Fruit fly (Drosophila melanogaster): ENCODE results near the gene Cby.

The Cby gene

dm6 chr3R:21888696-21889602 is 21.1 kb downstream of the Cby start, which contains the start of gene CG43844:
TSS of gene CG43844 (plus strand) at chr3R:21889539.
- TF ChIP-seq tj (GFP tag; optimal IDR thresholded peaks at IDR 0.05) (no peak), cnc (optimal IDR thresholded peaks at IDR 0.05) (no peak), kay (GFP tag; ENCODE audit: borderline replicate concordance) (peak; percentile 93), toe (GFP tag; optimal IDR thresholded peaks at IDR 0.05) (no peak), bab1 (GFP tag; optimal IDR thresholded peaks at IDR 0.05) (peak; percentile 15), cic (GFP tag; optimal IDR thresholded peaks at IDR 0.05) (peak; percentile 40), CG33017 (tag; optimal IDR thresholded peaks at IDR 0.05) (peak; percentile 22), Crg-1 (GFP tag; optimal IDR thresholded peaks at IDR 0.05) (no peak), CG12768 (GFP tag; optimal IDR thresholded peaks at IDR 0.05) (peak; percentile 4), CG1620 (GFP tag; optimal IDR thresholded peaks at IDR 0.05) (no peak)

DNA sequence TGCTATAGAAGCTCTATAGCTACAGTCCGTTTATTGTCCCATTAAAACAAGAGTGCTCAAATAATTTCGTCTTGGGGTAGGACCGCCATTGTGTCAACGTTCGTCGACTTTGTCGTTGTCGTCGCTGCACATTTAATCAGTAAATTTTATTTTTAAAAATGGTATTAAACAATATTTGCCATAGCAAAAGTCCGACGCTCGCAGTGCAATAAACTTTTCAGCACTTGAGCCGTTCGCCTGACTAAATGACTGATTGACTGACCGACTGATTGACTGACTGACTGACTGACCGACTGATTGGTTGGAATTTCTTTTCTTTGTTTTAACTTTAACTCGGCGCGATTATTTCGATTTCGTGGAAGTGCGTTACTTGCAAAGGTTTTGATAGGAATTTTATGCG is 22.1 kb downstream of the Cby start:
- no peak for TF ChIP-seq toe (GFP tag; optimal IDR thresholded peaks at IDR 0.05)
- TF ChIP-seq cnc (optimal IDR thresholded peaks at IDR 0.05), result no peak
- peak; percentile 65 for TF ChIP-seq kay (GFP tag; ENCODE audit: borderline replicate concordance)
- no peak for TF ChIP-seq bab1 (GFP tag; optimal IDR thresholded peaks at IDR 0.05)
- TF ChIP-seq cic (GFP tag; optimal IDR thresholded peaks at IDR 0.05), result no peak
- TF ChIP-seq Hr96 (GFP tag; optimal IDR thresholded peaks at IDR 0.05), result no peak

dm6 chr3R:21890739-21891138 is 22.9 kb downstream of the Cby start:
- TF ChIP-seq Hr96 (GFP tag; optimal IDR thresholded peaks at IDR 0.05) (no peak), CG12768 (GFP tag; optimal IDR thresholded peaks at IDR 0.05) (no peak), CG7101 (tag; optimal IDR thresholded peaks at IDR 0.05) (no peak), toe (GFP tag; optimal IDR thresholded peaks at IDR 0.05) (no peak), CG5204 (GFP tag; optimal IDR thresholded peaks at IDR 0.05) (no peak), CG11617 (GFP tag; optimal IDR thresholded peaks at IDR 0.05) (no peak), Clk (GFP tag; optimal IDR thresholded peaks at IDR 0.05) (no peak), ovo (GFP tag; optimal IDR thresholded peaks at IDR 0.05) (no peak), CG7045 (GFP tag; optimal IDR thresholded peaks at IDR 0.05) (no peak), CG14711 (tag; optimal IDR thresholded peaks at IDR 0.05) (no peak), kay (GFP tag; ENCODE audit: borderline replicate concordance) (no peak), Mnt (GFP tag; optimal IDR thresholded peaks at IDR 0.05) (no peak), CG1620 (GFP tag; optimal IDR thresholded peaks at IDR 0.05) (no peak), cnc (optimal IDR thresholded peaks at IDR 0.05) (no peak), Crg-1 (GFP tag; optimal IDR thresholded peaks at IDR 0.05) (no peak), cic (GFP tag; optimal IDR thresholded peaks at IDR 0.05) (no peak), CG33017 (tag; optimal IDR thresholded peaks at IDR 0.05) (no peak), bab1 (GFP tag; optimal IDR thresholded peaks at IDR 0.05) (no peak)

- TF ChIP-seq kay (GFP tag; ENCODE audit: borderline replicate concordance), result no peak
- TF ChIP-seq Mnt (GFP tag; optimal IDR thresholded peaks at IDR 0.05), result no peak
- TF ChIP-seq Crg-1 (GFP tag; optimal IDR thresholded peaks at IDR 0.05), result no peak
- no peak for TF ChIP-seq CG12768 (GFP tag; optimal IDR thresholded peaks at IDR 0.05)
- TF ChIP-seq CG33017 (tag; optimal IDR thresholded peaks at IDR 0.05), result no peak
- no peak for TF ChIP-seq CG7101 (tag; optimal IDR thresholded peaks at IDR 0.05)
- no peak for TF ChIP-seq Hr96 (GFP tag; optimal IDR thresholded peaks at IDR 0.05)
- no peak for TF ChIP-seq cnc (optimal IDR thresholded peaks at IDR 0.05)
- TF ChIP-seq ovo (GFP tag; optimal IDR thresholded peaks at IDR 0.05), result no peak
- TF ChIP-seq Clk (GFP tag; optimal IDR thresholded peaks at IDR 0.05), result no peak
- TF ChIP-seq CG14711 (tag; optimal IDR thresholded peaks at IDR 0.05), result no peak
- TF ChIP-seq CG5204 (GFP tag; optimal IDR thresholded peaks at IDR 0.05), result no peak
- no peak for TF ChIP-seq CG7045 (GFP tag; optimal IDR thresholded peaks at IDR 0.05)
- TF ChIP-seq tj (GFP tag; optimal IDR thresholded peaks at IDR 0.05), result no peak
- no peak for TF ChIP-seq CG1620 (GFP tag; optimal IDR thresholded peaks at IDR 0.05)
- TF ChIP-seq pad (GFP tag; optimal IDR thresholded peaks at IDR 0.05), result no peak
- no peak for TF ChIP-seq toe (GFP tag; optimal IDR thresholded peaks at IDR 0.05)
- no peak for TF ChIP-seq cic (GFP tag; optimal IDR thresholded peaks at IDR 0.05)
- TF ChIP-seq bab1 (GFP tag; optimal IDR thresholded peaks at IDR 0.05), result no peak
Measured at dm6 chr3R:21892450-21892849, 24.6 kb downstream of the Cby start.

DNA sequence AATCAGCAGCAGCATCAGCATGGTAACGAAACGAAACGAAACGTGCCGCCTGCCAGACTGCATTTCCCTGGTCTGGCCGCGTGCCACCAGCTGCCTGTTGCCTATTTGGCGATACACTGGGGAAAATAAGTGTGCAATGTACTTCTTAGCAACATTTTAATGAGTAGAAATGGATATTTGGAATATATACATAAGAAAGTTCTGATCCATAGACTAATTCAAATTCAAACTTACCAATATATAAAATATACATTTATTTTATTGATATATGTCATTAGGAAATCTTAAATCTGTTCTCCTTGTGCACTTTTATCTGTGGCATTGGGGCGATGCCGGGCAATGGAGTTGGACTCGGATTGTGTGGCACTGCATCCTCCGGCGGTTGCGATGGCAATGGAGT is 26.1 kb downstream of the Cby start:
- no peak for TF ChIP-seq CG33017 (tag; optimal IDR thresholded peaks at IDR 0.05)
- TF ChIP-seq cic (GFP tag; optimal IDR thresholded peaks at IDR 0.05), result no peak
- no peak for TF ChIP-seq tj (GFP tag; optimal IDR thresholded peaks at IDR 0.05)
- no peak for TF ChIP-seq Clk (GFP tag; optimal IDR thresholded peaks at IDR 0.05)
- TF ChIP-seq CG7045 (GFP tag; optimal IDR thresholded peaks at IDR 0.05), result no peak
- no peak for TF ChIP-seq Crg-1 (GFP tag; optimal IDR thresholded peaks at IDR 0.05)
- TF ChIP-seq CG5204 (GFP tag; optimal IDR thresholded peaks at IDR 0.05), result no peak
- no peak for TF ChIP-seq cnc (optimal IDR thresholded peaks at IDR 0.05)
- TF ChIP-seq CG11617 (GFP tag; optimal IDR thresholded peaks at IDR 0.05), result no peak
- TF ChIP-seq Mnt (GFP tag; optimal IDR thresholded peaks at IDR 0.05), result no peak
- no peak for TF ChIP-seq CG12768 (GFP tag; optimal IDR thresholded peaks at IDR 0.05)
- TF ChIP-seq CG14711 (tag; optimal IDR thresholded peaks at IDR 0.05), result no peak
- no peak for TF ChIP-seq bab1 (GFP tag; optimal IDR thresholded peaks at IDR 0.05)

Measured in whole organism, adult.